Fruit fly (Drosophila melanogaster): ENCODE measurements around the gene CG42751.

DNA sequence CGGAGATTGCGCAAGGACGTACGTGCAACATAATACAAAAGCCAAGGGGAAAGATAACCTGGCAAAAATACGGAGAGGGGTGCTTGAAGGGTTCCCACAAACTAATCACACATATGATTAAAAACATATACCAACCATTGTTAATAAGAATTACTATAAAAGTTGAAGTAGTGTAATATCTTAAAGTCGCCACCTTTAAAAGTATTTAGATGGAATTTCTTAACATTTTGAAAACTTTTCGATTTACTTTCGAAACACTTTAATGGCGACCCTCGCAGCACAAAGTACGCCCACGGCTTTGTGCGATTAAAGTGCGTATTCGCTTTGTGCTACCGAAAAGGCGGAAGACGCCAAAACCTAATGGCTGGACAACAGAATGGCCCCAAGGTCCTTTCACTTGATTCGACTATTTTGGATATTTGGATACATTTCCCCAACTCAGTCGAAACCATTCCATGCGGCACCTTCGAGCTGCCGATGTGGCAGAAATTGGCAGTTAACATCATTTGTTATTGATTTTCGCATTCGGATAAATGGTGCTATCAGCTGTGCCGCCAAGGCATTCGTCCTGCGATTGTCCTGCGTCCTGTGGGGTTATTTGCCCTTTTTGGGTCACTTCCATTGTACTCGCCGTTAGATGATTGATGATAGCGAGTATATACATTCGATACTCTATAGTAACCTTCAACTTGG lies 29.6 kb upstream of the CG42751 start:
- TF ChIP-seq CTCF (optimal IDR thresholded peaks at IDR 0.05) (no peak), CG8478 (optimal IDR thresholded peaks at IDR 0.05) (no peak)

All from S2 (cell line).